Worm (Caenorhabditis elegans) whole organism, early embryonic: Measurements from ENCODE around the gene R102.4.
"Not testable (repeated sequence)": the region's sequence is repeated elsewhere in the genome, so short reads cannot be mapped to it uniquely, and the experiment has no call there.

Source experiments
- B0310.2 ChIP-seq: sonication (generic microtip); optimal IDR thresholded peaks from 2 replicates; lab custom pipeline; 2016; ENCODE audit warnings: mild to moderate bottlenecking, missing genetic modification characterization, missing compliant biosample characterization
- F13C5.2 ChIP-seq: sonication (generic microtip); optimal IDR thresholded peaks from 2 replicates; lab custom pipeline; 2017; ENCODE audit warnings: mild to moderate bottlenecking, missing genetic modification characterization, inconsistent platforms, missing compliant biosample characterization
- aly-1 ChIP-seq: sonication (generic microtip); optimal IDR thresholded peaks from 2 replicates; lab custom pipeline; 2016; ENCODE audit warnings: missing genetic modification characterization, missing compliant biosample characterization
- ama-1 ChIP-seq: fragments of 150-350 bp; optimal IDR thresholded peaks from 2 replicates; lab custom pipeline; 2014
- ceh-13 ChIP-seq: fragments of 200-800 bp; sonication (Bioruptor generic); optimal IDR thresholded peaks from 2 replicates; lab custom pipeline; 2018; ENCODE audit warnings: mild to moderate bottlenecking, missing genetic modification characterization, missing compliant biosample characterization
- ceh-36 ChIP-seq: sonication (generic microtip); optimal IDR thresholded peaks from 2 replicates; lab custom pipeline; 2016; ENCODE audit warnings: missing genetic modification characterization, inconsistent platforms, missing compliant biosample characterization
- ets-7 ChIP-seq: sonication (generic microtip); optimal IDR thresholded peaks from 2 replicates; lab custom pipeline; 2016; ENCODE audit warnings: missing genotype, missing genetic modification characterization, missing compliant biosample characterization
- flt-1 ChIP-seq: fragments of 200-800 bp; sonication (Bioruptor generic); IDR thresholded peaks from 2 replicates; pipeline ENCODE4 v1.3.6; 2022; ENCODE audit warnings: missing genetic modification characterization, missing compliant biosample characterization
- hmbx-1 ChIP-seq: sonication (generic microtip); optimal IDR thresholded peaks from 2 replicates; lab custom pipeline; 2016; ENCODE audit warnings: mild to moderate bottlenecking, missing genetic modification characterization, missing compliant biosample characterization
- hmg-4 ChIP-seq: fragments of 200-800 bp; sonication (Bioruptor generic); optimal IDR thresholded peaks from 2 replicates; lab custom pipeline; 2018; ENCODE audit warnings: mild to moderate bottlenecking, missing genetic modification characterization, missing compliant biosample characterization
- hnd-1 ChIP-seq: sonication (generic microtip); optimal IDR thresholded peaks from 2 replicates; lab custom pipeline; 2016; ENCODE audit warnings: missing genetic modification characterization, missing compliant biosample characterization
- pes-1 ChIP-seq: fragments of 200-800 bp; sonication (Bioruptor generic); IDR thresholded peaks from 2 replicates; pipeline ENCODE4 v1.3.6; 2022; ENCODE audit warnings: missing genetic modification reagents, missing genetic modification characterization, missing compliant biosample characterization
- scrt-1 ChIP-seq: fragments of 200-800 bp; sonication (Bioruptor generic); IDR thresholded peaks from 2 replicates; pipeline ENCODE4 v1.3.6; 2022; ENCODE audit warnings: missing genetic modification characterization, missing compliant biosample characterization
- sea-1 ChIP-seq: fragments of 200-800 bp; sonication (Bioruptor generic); conservative IDR thresholded peaks from 2 replicates; pipeline ENCODE4 v1.3.6; 2022; ENCODE audit warnings: missing genetic modification characterization, missing compliant biosample characterization
- tbx-11 ChIP-seq: fragments of 200-800 bp; sonication (Bioruptor generic); IDR thresholded peaks from 2 replicates; pipeline ENCODE4 v1.3.6; 2022; ENCODE audit warnings: missing genetic modification characterization, missing compliant biosample characterization
- tbx-37 ChIP-seq: fragments of 200-800 bp; sonication (Bioruptor generic); conservative IDR thresholded peaks from 2 replicates; pipeline ENCODE4 v1.3.6; 2022; ENCODE audit warnings: missing genetic modification reagents, missing genetic modification characterization, missing compliant biosample characterization
- tra-4 ChIP-seq: sonication (generic microtip); optimal IDR thresholded peaks from 2 replicates; lab custom pipeline; 2017; ENCODE audit warnings: missing genetic modification characterization, missing compliant biosample characterization

Gene R102.4

ce11 chrIV:10661760-10662159, 33.3 kb downstream of the R102.4 start, which contains the start of gene fmo-1:
TSS of gene fmo-1 (plus strand) at chrIV:10661857.
- no peak for TF ChIP-seq ets-7 (tag; lab: Kevin White, UChicago)
- no peak for TF ChIP-seq hmbx-1 (tag; lab: Kevin White, UChicago)
- TF ChIP-seq F13C5.2 (tag; lab: Kevin White, UChicago): no peak
- TF ChIP-seq flt-1: no peak
- no peak for TF ChIP-seq ceh-36 (tag; lab: Kevin White, UChicago)
- no peak for TF ChIP-seq ceh-13 (GFP tag; lab: Kevin White, UChicago)
- TF ChIP-seq tbx-11 (GFP tag; lab: Robert Waterston, UW): no peak

ce11 chrIV:10661072-10661471, 34.0 kb downstream of the R102.4 start:
- TF ChIP-seq flt-1: no peak
- no peak for TF ChIP-seq ets-7 (tag; lab: Kevin White, UChicago)
- no peak for TF ChIP-seq aly-1 (tag; lab: Kevin White, UChicago)

- TF ChIP-seq scrt-1: peak; percentile 52; the same call in 1 of the 2 replicates
Observed at ce11 chrIV:10658366-10658765, 36.7 kb downstream of the R102.4 start.

- no peak for TF ChIP-seq hmbx-1 (tag; lab: Kevin White, UChicago)
- TF ChIP-seq tbx-11 (GFP tag; lab: Robert Waterston, UW): no peak
- no peak for TF ChIP-seq ets-7 (tag; lab: Kevin White, UChicago)
- TF ChIP-seq aly-1 (tag; lab: Kevin White, UChicago): no peak
- no peak for TF ChIP-seq pes-1
- no peak for TF ChIP-seq tbx-37 (GFP tag; lab: Robert Waterston, UW)
- no peak for TF ChIP-seq ceh-13 (GFP tag; lab: Kevin White, UChicago)
- no peak for TF ChIP-seq sea-1 (GFP tag; lab: Robert Waterston, UW)
- TF ChIP-seq ceh-36 (tag; lab: Kevin White, UChicago): no peak
- TF ChIP-seq flt-1: no peak
- TF ChIP-seq scrt-1: no peak
- no peak for TF ChIP-seq B0310.2 (tag; lab: Kevin White, UChicago)
- TF ChIP-seq F13C5.2 (tag; lab: Kevin White, UChicago): no peak
- TF ChIP-seq tra-4 (tag; lab: Kevin White, UChicago): no peak
- no peak for TF ChIP-seq hmg-4 (GFP tag; lab: Kevin White, UChicago)
- no peak for TF ChIP-seq hnd-1 (tag; lab: Kevin White, UChicago)
- TF ChIP-seq ama-1 (lab: Kevin White, UChicago): no peak
Observed at ce11 chrIV:10656770-10657323, 38.3 kb downstream of the R102.4 start, which contains the start of gene K08C7.1. TSS of gene K08C7.1 (plus strand) at chrIV:10656812.

ce11 chrIV:10654047-10654446, 41.1 kb downstream of the R102.4 start, which contains the start of gene glb-19:
TSS of gene glb-19 (minus strand) at chrIV:10654147.
- TF ChIP-seq flt-1; scrt-1; sea-1 (GFP tag; lab: Robert Waterston, UW): not testable (repeated sequence)
